Worm (Caenorhabditis elegans): Measurements from ENCODE around the gene mltn-9.

DNA sequence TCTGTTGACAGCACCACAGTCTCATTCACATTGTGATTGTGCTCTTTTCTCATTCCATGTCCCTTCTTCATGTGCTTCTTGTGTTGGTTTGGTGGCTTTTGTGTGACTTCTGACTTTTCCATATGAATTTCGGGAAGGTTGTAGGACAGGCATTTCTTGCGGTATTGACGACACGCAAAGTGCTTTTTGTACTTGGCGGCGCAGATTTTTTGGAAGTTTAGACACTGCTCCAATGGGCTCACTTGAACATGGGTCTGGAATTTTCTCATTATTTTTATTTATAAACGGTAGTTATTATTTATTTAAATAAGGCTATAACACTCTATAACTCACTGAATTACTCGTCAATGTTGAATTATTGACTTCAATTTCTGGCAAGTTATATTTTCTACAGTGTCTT, 11.6 kb upstream of the mltn-9 start:
- no peak for TF ChIP-seq pha-4 (tag; optimal IDR thresholded peaks at IDR 0.05)
- no peak for TF ChIP-seq unc-130 (GFP tag; optimal IDR thresholded peaks at IDR 0.05)
